Worm (Caenorhabditis elegans) whole organism, L3 larva: ENCODE results near the gene meg-2.

Experiments used
- ZK546.5 ChIP-seq: sonication (generic microtip); optimal IDR thresholded peaks from 2 replicates; lab custom pipeline; 2017; ENCODE audit warnings: missing biosample characterization, missing genetic modification characterization
- ama-1 ChIP-seq: fragments of 150-350 bp; optimal IDR thresholded peaks from 2 replicates; lab custom pipeline; 2018
- ceh-16 ChIP-seq: sonication (generic microtip); optimal IDR thresholded peaks from 2 replicates; lab custom pipeline; 2017; ENCODE audit warnings: missing biosample characterization, missing genetic modification characterization
- ceh-28 ChIP-seq: fragments of 150-350 bp; optimal IDR thresholded peaks from 2 replicates; lab custom pipeline; 2014; ENCODE audit warnings: missing biosample characterization, missing genetic modification reagents, missing genetic modification characterization
- ceh-82 ChIP-seq: fragments of 150-350 bp; optimal IDR thresholded peaks from 2 replicates; lab custom pipeline; 2014; ENCODE audit warnings: missing biosample characterization, missing genetic modification characterization
- ceh-9 ChIP-seq: sonication (generic microtip); optimal IDR thresholded peaks from 2 replicates; lab custom pipeline; 2018; ENCODE audit warnings: missing biosample characterization, missing genetic modification characterization
- daf-12 ChIP-seq: fragments of 150-350 bp; optimal IDR thresholded peaks from 2 replicates; lab custom pipeline; 2014; ENCODE audit warnings: missing biosample characterization, missing genetic modification reagents, missing genetic modification characterization
- egl-27 ChIP-seq: sonication (generic microtip); optimal IDR thresholded peaks from 4 replicates; lab custom pipeline; 2017; ENCODE audit warnings: missing biosample characterization, missing genetic modification reagents, missing genetic modification characterization
- egl-5 ChIP-seq: fragments of 150-350 bp; optimal IDR thresholded peaks from 2 replicates; lab custom pipeline; 2017; ENCODE audit warnings: missing biosample characterization, missing genetic modification reagents, missing genetic modification characterization, inconsistent platforms
- elt-1 ChIP-seq: fragments of 150-350 bp; optimal IDR thresholded peaks from 2 replicates; lab custom pipeline; 2014; ENCODE audit warnings: missing biosample characterization, missing genetic modification characterization
- elt-2 ChIP-seq: sonication (generic microtip); optimal IDR thresholded peaks from 2 replicates; lab custom pipeline; 2016; ENCODE audit warnings: missing genetic modification reagents, mild to moderate bottlenecking, missing genetic modification characterization, missing compliant biosample characterization
- elt-3 ChIP-seq, 3 experiments: fragments of 150-350 bp in 1 of 3; sonication (generic microtip) in 2 of 3; optimal IDR thresholded peaks; 2 replicates in 2 of 3; 4 replicates in 1 of 3; lab custom pipeline; 2014 to 2017; ENCODE audit warnings: missing biosample characterization in 3 of 3, missing genetic modification characterization in 3 of 3
- eor-1 ChIP-seq, 2 experiments: fragments of 150-350 bp; optimal IDR thresholded peaks; 2 replicates each; lab custom pipeline; 2014 to 2018; ENCODE audit warnings: missing biosample characterization in 2 of 2, missing genetic modification characterization in 2 of 2
- fkh-10 ChIP-seq: sonication (generic microtip); optimal IDR thresholded peaks from 2 replicates; lab custom pipeline; 2017; ENCODE audit warnings: missing biosample characterization, missing genetic modification reagents, missing genetic modification characterization
- fos-1 ChIP-seq: fragments of 150-350 bp; optimal IDR thresholded peaks from 2 replicates; lab custom pipeline; 2014; ENCODE audit warnings: missing biosample characterization, missing genetic modification characterization
- hmg-11 ChIP-seq: sonication (generic microtip); optimal IDR thresholded peaks from 2 replicates; lab custom pipeline; 2016; ENCODE audit warnings: missing genetic modification characterization, missing compliant biosample characterization
- jun-1 ChIP-seq: fragments of 150-350 bp; optimal IDR thresholded peaks from 2 replicates; lab custom pipeline; 2014; ENCODE audit warnings: missing biosample characterization, missing genetic modification reagents, missing genetic modification characterization
- lin-15B ChIP-seq: fragments of 150-350 bp; optimal IDR thresholded peaks from 2 replicates; lab custom pipeline; 2014; ENCODE audit warnings: missing biosample characterization, missing genetic modification characterization
- lin-39 ChIP-seq: fragments of 150-350 bp; optimal IDR thresholded peaks from 2 replicates; lab custom pipeline; 2018; ENCODE audit warnings: missing biosample characterization, missing genetic modification reagents, missing genetic modification characterization
- lsy-12 ChIP-seq: sonication (generic microtip); optimal IDR thresholded peaks from 2 replicates; lab custom pipeline; 2016; ENCODE audit warnings: mild to moderate bottlenecking, missing genetic modification characterization, missing compliant biosample characterization
- mml-1 ChIP-seq: fragments of 150-350 bp; sonication (generic microtip); optimal IDR thresholded peaks from 3 replicates; lab custom pipeline; 2014; ENCODE audit warnings: missing biosample characterization, missing genetic modification characterization
- nfya-1 ChIP-seq: sonication (generic microtip); optimal IDR thresholded peaks from 2 replicates; lab custom pipeline; 2017; ENCODE audit warnings: missing genetic modification characterization, mild to moderate bottlenecking, missing compliant biosample characterization, antibody characterized with exemption, moderate library complexity; ENCODE audit not compliant: insufficient read depth
- nhr-12 ChIP-seq: fragments of 150-350 bp; optimal IDR thresholded peaks from 2 replicates; lab custom pipeline; 2014; ENCODE audit warnings: missing biosample characterization, missing genetic modification characterization
- nhr-23 ChIP-seq: fragments of 150-350 bp; optimal IDR thresholded peaks from 2 replicates; lab custom pipeline; 2014; ENCODE audit warnings: missing biosample characterization, missing genetic modification reagents, missing genetic modification characterization
- nhr-237 ChIP-seq: fragments of 150-350 bp; optimal IDR thresholded peaks from 2 replicates; lab custom pipeline; 2014; ENCODE audit warnings: missing biosample characterization, missing genetic modification characterization
- nhr-25 ChIP-seq: sonication (generic microtip); optimal IDR thresholded peaks from 2 replicates; lab custom pipeline; 2017; ENCODE audit warnings: missing biosample characterization, missing genetic modification characterization
- nhr-28 ChIP-seq: fragments of 150-350 bp; optimal IDR thresholded peaks from 2 replicates; lab custom pipeline; 2014; ENCODE audit warnings: missing biosample characterization, missing genetic modification characterization
- nhr-43 ChIP-seq: sonication (generic microtip); optimal IDR thresholded peaks from 2 replicates; lab custom pipeline; 2016; ENCODE audit warnings: mild to moderate bottlenecking, missing genetic modification characterization, missing compliant biosample characterization; ENCODE audit not compliant: poor library complexity, severe bottlenecking
- nhr-76 ChIP-seq: fragments of 150-350 bp; sonication (generic microtip); optimal IDR thresholded peaks from 5 replicates; lab custom pipeline; 2014; ENCODE audit warnings: missing biosample characterization, missing genetic modification characterization
- nhr-77 ChIP-seq: fragments of 150-350 bp; optimal IDR thresholded peaks from 2 replicates; lab custom pipeline; 2014; ENCODE audit warnings: missing biosample characterization, missing genetic modification characterization
- pha-4 ChIP-seq: fragments of 150-350 bp; optimal IDR thresholded peaks from 2 replicates; lab custom pipeline; 2014; ENCODE audit warnings: missing biosample characterization, missing genetic modification reagents, missing genetic modification characterization
- pqm-1 ChIP-seq: fragments of 150-350 bp; optimal IDR thresholded peaks from 2 replicates; lab custom pipeline; 2017; ENCODE audit warnings: missing biosample characterization, missing genetic modification characterization, inconsistent platforms
- sea-2 ChIP-seq: fragments of 150-350 bp; sonication (generic microtip); optimal IDR thresholded peaks from 4 replicates; lab custom pipeline; 2014; ENCODE audit warnings: missing biosample characterization, missing genetic modification reagents, missing genetic modification characterization
- snpc-4 ChIP-seq: fragments of 150-350 bp; optimal IDR thresholded peaks from 2 replicates; lab custom pipeline; 2014; ENCODE audit warnings: missing biosample characterization, missing genetic modification characterization
- tbx-2 ChIP-seq: sonication (generic microtip); optimal IDR thresholded peaks from 2 replicates; lab custom pipeline; 2016; ENCODE audit warnings: mild to moderate bottlenecking, missing genetic modification characterization, missing compliant biosample characterization
- unc-39 ChIP-seq: sonication (generic microtip); optimal IDR thresholded peaks from 4 replicates; lab custom pipeline; 2017; ENCODE audit warnings: missing biosample characterization, missing genetic modification characterization
- ztf-11 ChIP-seq: fragments of 150-350 bp; optimal IDR thresholded peaks from 2 replicates; lab custom pipeline; 2014; ENCODE audit warnings: missing biosample characterization, missing genetic modification characterization
- ztf-4 ChIP-seq: fragments of 150-350 bp; optimal IDR thresholded peaks from 2 replicates; lab custom pipeline; 2014; ENCODE audit warnings: missing biosample characterization, missing genetic modification characterization

The meg-2 gene

ce11 chrX:13959849-13960248, 33.9 kb upstream of the meg-2 start, which contains the start of gene syx-2:
syx-2 (plus strand) TSS chrX:13960149.
- TF ChIP-seq lin-15B (tag; lab: Kevin White, UChicago), result no peak
- peak; percentile 57 for TF ChIP-seq pha-4 (tag; lab: Kevin White, UChicago)
- no peak for TF ChIP-seq fkh-10 (GFP tag; lab: Kevin White, UChicago)

- TF ChIP-seq egl-5 (no peak), ama-1 (lab: Kevin White, UChicago) (no peak), ceh-82 (no peak), nhr-28 (tag; lab: Kevin White, UChicago) (no peak), pqm-1 (peak; percentile 54), elt-2 (tag; lab: Kevin White, UChicago) (peak; percentile 44), sea-2 (GFP tag; lab: Kevin White, UChicago) (no peak), nhr-77 (tag; lab: Kevin White, UChicago) (no peak)
- TF ChIP-seq, all 47 proteins: peak for 2
Measured at ce11 chrX:13959383-13959782, 33.5 kb upstream of the meg-2 start.

- peak; percentile 90 for TF ChIP-seq pha-4 (tag; lab: Kevin White, UChicago)
- TF ChIP-seq hmg-11 (tag; lab: Kevin White, UChicago), result no peak
- no peak for TF ChIP-seq elt-1 (tag; lab: Kevin White, UChicago)
Measured at ce11 chrX:13958451-13958850, 32.5 kb upstream of the meg-2 start.

ce11 chrX:13952347-13952746, 26.4 kb upstream of the meg-2 start:
- TF ChIP-seq elt-1 (tag; lab: Kevin White, UChicago) (no peak), nfya-1 (no peak), ztf-11 (tag; lab: Kevin White, UChicago) (no peak), lsy-12 (no peak), elt-2 (tag; lab: Kevin White, UChicago) (no peak), nhr-237 (tag; lab: Kevin White, UChicago) (no peak), snpc-4 (tag; lab: Kevin White, UChicago) (no peak), egl-27 (tag; lab: Kevin White, UChicago) (no peak), ceh-28 (tag; lab: Kevin White, UChicago) (no peak), mml-1 (tag; lab: Kevin White, UChicago) (no peak), nhr-43 (tag; lab: Kevin White, UChicago) (no peak)

- peak; percentile 26 for TF ChIP-seq pqm-1
- TF ChIP-seq ceh-28 (tag; lab: Kevin White, UChicago), result peak; percentile 67
- TF ChIP-seq elt-1 (tag; lab: Kevin White, UChicago), result no peak
- peak; percentile 59 for TF ChIP-seq hmg-11 (tag; lab: Kevin White, UChicago)
- TF ChIP-seq snpc-4 (tag; lab: Kevin White, UChicago), result peak; percentile 5
- peak; percentile 39 for TF ChIP-seq elt-2 (tag; lab: Kevin White, UChicago)
- peak; percentile 71 for TF ChIP-seq pha-4 (tag; lab: Kevin White, UChicago)
- TF ChIP-seq nhr-76 (tag; lab: Kevin White, UChicago), result no peak
- TF ChIP-seq nhr-23, result peak; percentile 81
- no peak for TF ChIP-seq sea-2 (GFP tag; lab: Kevin White, UChicago)
- peak; percentile 34 for TF ChIP-seq lsy-12
- TF ChIP-seq tbx-2, result peak; percentile 22
- peak; percentile 18 for TF ChIP-seq jun-1 (tag; lab: Kevin White, UChicago)
- TF ChIP-seq nhr-12 (tag; lab: Kevin White, UChicago), result no peak
- peak; percentile 44 for TF ChIP-seq nfya-1
- TF ChIP-seq eor-1 (tag; optimal IDR thresholded peaks at IDR 0.05; lab: Kevin White, UChicago), result no peak
- TF ChIP-seq nhr-43 (tag; lab: Kevin White, UChicago), result peak; percentile 64
- peak; percentile 91 for TF ChIP-seq nhr-25 (tag; lab: Kevin White, UChicago)
- TF ChIP-seq ztf-11 (tag; lab: Kevin White, UChicago), result no peak
Measured at ce11 chrX:13950620-13951152, 24.8 kb upstream of the meg-2 start.

- TF ChIP-seq ceh-9 (tag; lab: Kevin White, UChicago) (no peak), ztf-4 (tag; lab: Kevin White, UChicago) (no peak), fos-1 (tag; lab: Kevin White, UChicago) (no peak), daf-12 (tag; lab: Kevin White, UChicago) (no peak), nhr-12 (tag; lab: Kevin White, UChicago) (no peak), elt-1 (tag; lab: Kevin White, UChicago) (no peak), nhr-23 (no peak), elt-3 (tag; optimal IDR thresholded peaks at IDR 0.05; lab: Kevin White, UChicago) (no peak), pha-4 (tag; lab: Kevin White, UChicago) (no peak), elt-2 (tag; lab: Kevin White, UChicago) (no peak), unc-39 (tag; lab: Kevin White, UChicago) (no peak), ZK546.5 (no peak), ceh-82 (no peak), ceh-16 (tag; lab: Kevin White, UChicago) (no peak), lin-39 (no peak)
Measured at ce11 chrX:13948810-13949209, 22.9 kb upstream of the meg-2 start, which contains the start of gene alg-1. alg-1 (plus strand) TSS chrX:13949110.
